Worm (Caenorhabditis elegans) whole organism, L1 larva: Measurements from ENCODE around the gene sem-5.

Experiments
- C04F5.9 ChIP-seq: sonication (generic microtip); optimal IDR thresholded peaks from 2 replicates; lab custom pipeline; 2016; ENCODE audit warnings: missing genetic modification characterization, missing compliant biosample characterization
- C16A3.4 ChIP-seq: fragments of 150-350 bp; optimal IDR thresholded peaks from 2 replicates; lab custom pipeline; 2014; ENCODE audit warnings: missing biosample characterization, missing genetic modification characterization
- Y116A8C.19 ChIP-seq: sonication (generic microtip); optimal IDR thresholded peaks from 2 replicates; lab custom pipeline; 2016; ENCODE audit warnings: missing compliant biosample characterization, missing genetic modification characterization, borderline replicate concordance
- aly-2 ChIP-seq: fragments of 150-350 bp; optimal IDR thresholded peaks from 2 replicates; lab custom pipeline; 2014; ENCODE audit warnings: missing biosample characterization, missing genetic modification characterization
- blmp-1 ChIP-seq: fragments of 150-350 bp; optimal IDR thresholded peaks from 2 replicates; lab custom pipeline; 2014; ENCODE audit warnings: missing biosample characterization, missing genetic modification characterization
- ceh-63 ChIP-seq: fragments of 200-800 bp; sonication (Bioruptor generic); optimal IDR thresholded peaks from 2 replicates; lab custom pipeline; 2018; ENCODE audit warnings: mild to moderate bottlenecking, missing genetic modification characterization, missing compliant biosample characterization
- ceh-8 ChIP-seq: fragments of 200-800 bp; sonication (Bioruptor generic); optimal IDR thresholded peaks from 2 replicates; lab custom pipeline; 2018; ENCODE audit warnings: mild to moderate bottlenecking, missing genetic modification characterization, moderate library complexity, missing compliant biosample characterization
- ces-1 ChIP-seq: fragments of 150-350 bp; optimal IDR thresholded peaks from 2 replicates; lab custom pipeline; 2014; ENCODE audit warnings: missing biosample characterization, missing genetic modification reagents, missing genetic modification characterization
- dpl-1 ChIP-seq, 3 experiments: fragments of 150-350 bp in 2 of 3; sonication (generic microtip) in 1 of 3; optimal IDR thresholded peaks; 2 replicates each; lab custom pipeline; 2014 to 2017; ENCODE audit warnings: missing biosample characterization in 3 of 3, missing genetic modification characterization in 3 of 3, missing genetic modification reagents in 3 of 3
- egl-13 ChIP-seq: sonication (generic microtip); optimal IDR thresholded peaks from 2 replicates; lab custom pipeline; 2016; ENCODE audit warnings: missing genotype, missing genetic modification reagents, missing genetic modification characterization, missing compliant biosample characterization
- elt-3 ChIP-seq, 6 experiments: fragments of 150-350 bp in 1 of 6; sonication (generic microtip); optimal IDR thresholded peaks; 2 replicates each; lab custom pipeline; 2017 to 2018; ENCODE audit warnings: missing biosample characterization in 6 of 6, missing genetic modification characterization in 6 of 6, inconsistent platforms in 1 of 6
- fkh-8 ChIP-seq: sonication (generic microtip); optimal IDR thresholded peaks from 2 replicates; lab custom pipeline; 2016; ENCODE audit warnings: mild to moderate bottlenecking, missing genetic modification characterization, missing compliant biosample characterization
- grh-1 ChIP-seq: fragments of 200-800 bp; sonication (Bioruptor generic); IDR thresholded peaks from 2 replicates; pipeline ENCODE4 v1.3.6; 2022; ENCODE audit warnings: missing genetic modification reagents, missing genetic modification characterization, missing compliant biosample characterization
- hlh-17 ChIP-seq: fragments of 200-800 bp; sonication (Bioruptor generic); optimal IDR thresholded peaks from 2 replicates; lab custom pipeline; 2018; ENCODE audit warnings: missing genetic modification characterization, mild to moderate bottlenecking, missing compliant biosample characterization, moderate library complexity, borderline replicate concordance
- hlh-4 ChIP-seq: sonication (generic microtip); optimal IDR thresholded peaks from 2 replicates; lab custom pipeline; 2016; ENCODE audit warnings: mild to moderate bottlenecking, missing genetic modification characterization, missing compliant biosample characterization
- hpl-2 ChIP-seq: fragments of 150-350 bp; optimal IDR thresholded peaks from 2 replicates; lab custom pipeline; 2014; ENCODE audit warnings: missing biosample characterization, missing genetic modification reagents, missing genetic modification characterization
- jun-1 ChIP-seq: fragments of 150-350 bp; optimal IDR thresholded peaks from 2 replicates; lab custom pipeline; 2014; ENCODE audit warnings: missing biosample characterization, missing genetic modification reagents, missing genetic modification characterization
- lin-13 ChIP-seq: fragments of 150-350 bp; optimal IDR thresholded peaks from 2 replicates; lab custom pipeline; 2014; ENCODE audit warnings: missing biosample characterization, missing genetic modification reagents, missing genetic modification characterization
- lin-14 ChIP-seq: fragments of 200-800 bp; sonication (Bioruptor generic); optimal IDR thresholded peaks from 2 replicates; lab custom pipeline; 2018; ENCODE audit warnings: mild to moderate bottlenecking, missing genetic modification characterization, moderate library complexity, missing compliant biosample characterization
- lin-15B ChIP-seq: fragments of 150-350 bp; sonication (generic microtip); optimal IDR thresholded peaks from 3 replicates; lab custom pipeline; 2014; ENCODE audit warnings: missing biosample characterization, missing genetic modification characterization
- lin-35 ChIP-seq, 2 experiments: fragments of 150-350 bp; optimal IDR thresholded peaks; 2 replicates each; lab custom pipeline; 2014; ENCODE audit warnings: missing biosample characterization in 2 of 2, missing genetic modification characterization in 2 of 2, missing genetic modification reagents in 2 of 2
- lir-3 ChIP-seq: sonication (generic microtip); optimal IDR thresholded peaks from 2 replicates; lab custom pipeline; 2016; ENCODE audit warnings: mild to moderate bottlenecking, missing genetic modification characterization, moderate library complexity, missing compliant biosample characterization; ENCODE audit not compliant: poor library complexity
- lsy-2 ChIP-seq, 2 experiments: fragments of 150-350 bp; optimal IDR thresholded peaks; 2 replicates each; lab custom pipeline; 2014; ENCODE audit warnings: missing biosample characterization in 2 of 2, missing genetic modification characterization in 2 of 2
- mdl-1 ChIP-seq, 2 experiments: fragments of 150-350 bp; optimal IDR thresholded peaks; 2 replicates each; lab custom pipeline; 2014 to 2017; ENCODE audit warnings: missing biosample characterization in 2 of 2, missing genetic modification characterization in 2 of 2, inconsistent platforms in 1 of 2
- mep-1 ChIP-seq: fragments of 150-350 bp; optimal IDR thresholded peaks from 2 replicates; lab custom pipeline; 2014; ENCODE audit warnings: missing biosample characterization, missing genetic modification characterization
- nhr-11 ChIP-seq: fragments of 150-350 bp; optimal IDR thresholded peaks from 2 replicates; lab custom pipeline; 2014; ENCODE audit warnings: missing biosample characterization, missing genetic modification characterization
- nhr-12 ChIP-seq: sonication (generic microtip); optimal IDR thresholded peaks from 2 replicates; lab custom pipeline; 2017; ENCODE audit warnings: missing biosample characterization, missing genetic modification characterization
- nhr-19 ChIP-seq: fragments of 200-800 bp; sonication (Bioruptor generic); conservative IDR thresholded peaks from 2 replicates; pipeline ENCODE4 v1.3.6; 2022; ENCODE audit warnings: missing genetic modification characterization, missing compliant biosample characterization
- nhr-20 ChIP-seq: sonication (generic microtip); optimal IDR thresholded peaks from 2 replicates; lab custom pipeline; 2016; ENCODE audit warnings: mild to moderate bottlenecking, missing genetic modification characterization, missing compliant biosample characterization
- nhr-28 ChIP-seq: fragments of 150-350 bp; optimal IDR thresholded peaks from 2 replicates; lab custom pipeline; 2014; ENCODE audit warnings: missing biosample characterization, missing genetic modification characterization
- nhr-47 ChIP-seq: sonication (generic microtip); optimal IDR thresholded peaks from 2 replicates; lab custom pipeline; 2016; ENCODE audit warnings: mild to moderate bottlenecking, missing genetic modification characterization, moderate library complexity, missing compliant biosample characterization
- nhr-71 ChIP-seq: sonication (generic microtip); optimal IDR thresholded peaks from 2 replicates; lab custom pipeline; 2016; ENCODE audit warnings: mild to moderate bottlenecking, missing genetic modification characterization, moderate library complexity, missing compliant biosample characterization
- nhr-76 ChIP-seq: sonication (generic microtip); optimal IDR thresholded peaks from 2 replicates; lab custom pipeline; 2017; ENCODE audit warnings: missing biosample characterization, missing genetic modification characterization
- nhr-77 ChIP-seq: fragments of 150-350 bp; optimal IDR thresholded peaks from 2 replicates; lab custom pipeline; 2014; ENCODE audit warnings: missing biosample characterization, missing genetic modification characterization
- nhr-84 ChIP-seq: sonication (generic microtip); optimal IDR thresholded peaks from 2 replicates; lab custom pipeline; 2017; ENCODE audit warnings: missing biosample characterization, missing genetic modification characterization
- nhr-85 ChIP-seq: sonication (generic microtip); peaks from one replicate; lab custom pipeline; 2016; ENCODE audit warnings: missing genetic modification characterization, inconsistent platforms, missing compliant biosample characterization
- pag-3 ChIP-seq: sonication (generic microtip); optimal IDR thresholded peaks from 2 replicates; lab custom pipeline; 2017; ENCODE audit warnings: missing genetic modification characterization, mild to moderate bottlenecking, missing compliant biosample characterization, antibody characterized with exemption, borderline replicate concordance; ENCODE audit not compliant: insufficient read depth
- rnt-1 ChIP-seq: sonication (generic microtip); optimal IDR thresholded peaks from 2 replicates; lab custom pipeline; 2016; ENCODE audit warnings: mild to moderate bottlenecking, missing genetic modification characterization, moderate library complexity, missing compliant biosample characterization
- snu-23 ChIP-seq: sonication (generic microtip); optimal IDR thresholded peaks from 2 replicates; lab custom pipeline; 2016; ENCODE audit warnings: missing genetic modification characterization, missing compliant biosample characterization
- sup-37 ChIP-seq: fragments of 200-800 bp; sonication (Bioruptor generic); optimal IDR thresholded peaks from 2 replicates; lab custom pipeline; 2018; ENCODE audit warnings: mild to moderate bottlenecking, missing genetic modification characterization, missing compliant biosample characterization
- swsn-7 ChIP-seq: sonication (generic microtip); optimal IDR thresholded peaks from 2 replicates; lab custom pipeline; 2016; ENCODE audit warnings: missing genetic modification characterization, missing compliant biosample characterization
- tbx-2 ChIP-seq: sonication (generic microtip); optimal IDR thresholded peaks from 2 replicates; lab custom pipeline; 2016; ENCODE audit warnings: missing genetic modification characterization, missing compliant biosample characterization
- unc-130 ChIP-seq: fragments of 150-350 bp; optimal IDR thresholded peaks from 2 replicates; lab custom pipeline; 2017; ENCODE audit warnings: missing biosample characterization, missing genetic modification characterization, inconsistent platforms
- unc-30 ChIP-seq: sonication (generic microtip); optimal IDR thresholded peaks from 2 replicates; lab custom pipeline; 2017; ENCODE audit warnings: missing biosample characterization, missing genetic modification characterization
- vab-15 ChIP-seq: sonication (generic microtip); optimal IDR thresholded peaks from 2 replicates; lab custom pipeline; 2017; ENCODE audit warnings: missing genotype, mild to moderate bottlenecking, missing genetic modification characterization, missing compliant biosample characterization
- xbp-1 ChIP-seq: sonication (generic microtip); optimal IDR thresholded peaks from 2 replicates; lab custom pipeline; 2016; ENCODE audit warnings: missing genetic modification characterization, missing compliant biosample characterization
- ztf-11 ChIP-seq, 2 experiments: sonication (generic microtip); optimal IDR thresholded peaks; 2 replicates each; lab custom pipeline; 2016 to 2017; ENCODE audit warnings: missing genetic modification characterization in 2 of 2, missing biosample characterization in 1 of 2, missing compliant biosample characterization in 1 of 2

Gene sem-5

ce11 chrX:7952226-7953062 is 9.1 kb downstream of the sem-5 start (continued):
- no peak for TF ChIP-seq ces-1 (GFP tag; lab: Kevin White, UChicago)
- TF ChIP-seq C04F5.9 (tag; lab: Kevin White, UChicago), result peak; percentile 30
- no peak for TF ChIP-seq jun-1 (tag; lab: Kevin White, UChicago)
- TF ChIP-seq nhr-85, result peak; percentile 89
- peak in 1 of 2 experiments; percentile 43 for TF ChIP-seq mdl-1 (tag; optimal IDR thresholded peaks at IDR 0.05; lab: Kevin White, UChicago)
- peak in 1 of 2 experiments; percentile 51 for TF ChIP-seq lin-35 (GFP tag; optimal IDR thresholded peaks at IDR 0.05; lab: Kevin White, UChicago)
- no peak for TF ChIP-seq xbp-1 (tag; lab: Kevin White, UChicago)
- no peak for TF ChIP-seq nhr-12 (tag; lab: Kevin White, UChicago)
- no peak for TF ChIP-seq ceh-8 (GFP tag; lab: Kevin White, UChicago)
- TF ChIP-seq lsy-2 (tag; optimal IDR thresholded peaks at IDR 0.05; lab: Kevin White, UChicago), result peak in 1 of 2 experiments; percentile 26
- no peak for TF ChIP-seq egl-13 (tag; lab: Kevin White, UChicago)
- no peak for TF ChIP-seq ceh-63 (GFP tag; lab: Kevin White, UChicago)
- TF ChIP-seq unc-30 (tag; lab: Kevin White, UChicago), result no peak
- TF ChIP-seq snu-23 (GFP tag; lab: Kevin White, UChicago), result peak; percentile 53
- no peak for TF ChIP-seq sup-37 (GFP tag; lab: Kevin White, UChicago)
- no peak for TF ChIP-seq tbx-2 (tag; lab: Kevin White, UChicago)
- peak; percentile 77 for TF ChIP-seq fkh-8 (tag; lab: Kevin White, UChicago)
- TF ChIP-seq hlh-4 (tag; lab: Kevin White, UChicago), result no peak
- peak; percentile 23 for TF ChIP-seq swsn-7 (tag; lab: Kevin White, UChicago)
- TF ChIP-seq unc-130, result peak; percentile 62
- TF ChIP-seq vab-15 (tag; lab: Kevin White, UChicago), result no peak
- peak in 1 of 3 experiments; percentile 12 for TF ChIP-seq dpl-1 (GFP tag; optimal IDR thresholded peaks at IDR 0.05; lab: Kevin White, UChicago)
- no peak for TF ChIP-seq hpl-2 (GFP tag; lab: Kevin White, UChicago)
- TF ChIP-seq nhr-77 (tag; lab: Kevin White, UChicago), result no peak
- TF ChIP-seq blmp-1 (tag; lab: Kevin White, UChicago), result peak; percentile 98
- TF ChIP-seq lir-3 (tag; lab: Kevin White, UChicago), result no peak
- TF ChIP-seq elt-3 (tag; optimal IDR thresholded peaks at IDR 0.05; lab: Kevin White, UChicago), result peak in 2 of 6 experiments; percentile 52 to 68
- TF ChIP-seq, all 84 proteins: peak for 23

DNA sequence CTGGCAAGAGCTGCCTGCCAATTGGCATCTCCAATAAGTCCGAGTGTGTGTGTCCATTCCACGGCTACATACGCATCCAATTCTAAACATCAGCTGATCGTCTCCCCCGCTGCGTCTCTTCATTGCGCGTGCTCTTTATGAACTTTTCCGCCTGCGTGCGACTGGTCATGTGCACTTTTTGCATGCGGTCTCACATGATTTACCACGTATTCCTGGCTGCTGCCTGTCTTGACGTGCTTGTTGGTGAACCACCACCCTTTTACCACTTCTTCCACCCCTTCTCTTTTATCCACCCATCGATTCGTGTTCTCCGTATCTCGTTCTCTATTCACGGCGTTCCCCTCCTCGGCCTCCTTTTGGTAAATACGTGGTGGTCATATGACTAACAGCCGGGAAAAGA is 9.9 kb downstream of the sem-5 start:
- peak; percentile 63 for TF ChIP-seq sup-37 (GFP tag; lab: Kevin White, UChicago)
- TF ChIP-seq lin-15B (tag; lab: Kevin White, UChicago), result no peak
- TF ChIP-seq nhr-20 (tag; lab: Kevin White, UChicago), result peak; percentile 96
- TF ChIP-seq Y116A8C.19 (tag; lab: Kevin White, UChicago), result no peak
- no peak for TF ChIP-seq nhr-28 (tag; lab: Kevin White, UChicago)
- TF ChIP-seq nhr-11, result peak; percentile 82
- TF ChIP-seq lin-14 (GFP tag; lab: Kevin White, UChicago), result peak; percentile 98
- no peak for TF ChIP-seq hlh-17 (GFP tag; lab: Kevin White, UChicago)
- peak; percentile 76 to 86 for TF ChIP-seq lin-35 (GFP tag; optimal IDR thresholded peaks at IDR 0.05; lab: Kevin White, UChicago)
- TF ChIP-seq unc-130, result peak; percentile 61
- no peak for TF ChIP-seq aly-2 (tag; lab: Kevin White, UChicago)
- TF ChIP-seq rnt-1 (tag; lab: Kevin White, UChicago), result peak; percentile 86
- TF ChIP-seq lin-13 (GFP tag; lab: Kevin White, UChicago), result peak; percentile 89
- TF ChIP-seq hpl-2 (GFP tag; lab: Kevin White, UChicago), result no peak
- peak; percentile 90 for TF ChIP-seq pag-3 (tag; lab: Kevin White, UChicago)
- TF ChIP-seq xbp-1 (tag; lab: Kevin White, UChicago), result peak; percentile 88
- TF ChIP-seq ceh-63 (GFP tag; lab: Kevin White, UChicago), result no peak
- no peak for TF ChIP-seq nhr-76
- TF ChIP-seq ces-1 (GFP tag; lab: Kevin White, UChicago), result no peak
- TF ChIP-seq ztf-11 (tag; optimal IDR thresholded peaks at IDR 0.05; lab: Kevin White, UChicago), result peak in 1 of 2 experiments; percentile 91
- TF ChIP-seq nhr-47, result peak; percentile 96
- TF ChIP-seq nhr-84 (tag; lab: Kevin White, UChicago), result no peak
- TF ChIP-seq nhr-71 (tag; lab: Kevin White, UChicago), result peak; percentile 97
- peak; percentile 86 for TF ChIP-seq nhr-19 (GFP tag; lab: Robert Waterston, UW)
- TF ChIP-seq mep-1 (tag; lab: Kevin White, UChicago), result peak; percentile 88
- peak; percentile 56 for TF ChIP-seq C16A3.4 (tag; lab: Kevin White, UChicago)
- TF ChIP-seq grh-1 (GFP tag; lab: Robert Waterston, UW), result peak; percentile 54; the same call in 1 of the 2 replicates
- peak; percentile 44 for TF ChIP-seq C04F5.9 (tag; lab: Kevin White, UChicago)
- TF ChIP-seq dpl-1 (GFP tag; optimal IDR thresholded peaks at IDR 0.05; lab: Kevin White, UChicago), result peak; percentile 41 to 52 (median 44)
